Worm (Caenorhabditis elegans) whole organism, late embryonic: ENCODE measurements around the gene smf-2.

ENCODE experiments used
- T23F11.4 ChIP-seq: fragments of 200-800 bp; sonication (Bioruptor generic); optimal IDR thresholded peaks from 2 replicates; lab custom pipeline; 2018; ENCODE audit warnings: mild to moderate bottlenecking, missing genetic modification characterization, missing compliant biosample characterization
- ahr-1 ChIP-seq: sonication (generic microtip); optimal IDR thresholded peaks from 2 replicates; lab custom pipeline; 2016; ENCODE audit warnings: missing genetic modification characterization, missing compliant biosample characterization
- ama-1 ChIP-seq: fragments of 150-350 bp; optimal IDR thresholded peaks from 2 replicates; lab custom pipeline; 2014
- ceh-14 ChIP-seq: sonication (generic microtip); optimal IDR thresholded peaks from 2 replicates; lab custom pipeline; 2016; ENCODE audit warnings: missing genotype, missing genetic modification characterization, missing compliant biosample characterization
- ceh-18 ChIP-seq: sonication (generic microtip); optimal IDR thresholded peaks from 2 replicates; lab custom pipeline; 2016; ENCODE audit warnings: missing genetic modification characterization, missing compliant biosample characterization
- ceh-19 ChIP-seq: fragments of 200-800 bp; sonication (Bioruptor generic); optimal IDR thresholded peaks from 2 replicates; lab custom pipeline; 2018; ENCODE audit warnings: mild to moderate bottlenecking, missing genetic modification characterization, missing compliant biosample characterization
- ceh-2 ChIP-seq: sonication (generic microtip); optimal IDR thresholded peaks from 2 replicates; lab custom pipeline; 2016; ENCODE audit warnings: missing genotype, missing genetic modification characterization, missing compliant biosample characterization
- ceh-22 ChIP-seq: sonication (generic microtip); optimal IDR thresholded peaks from 2 replicates; lab custom pipeline; 2017; ENCODE audit warnings: missing biosample characterization, missing genetic modification characterization
- ceh-24 ChIP-seq: sonication (generic microtip); optimal IDR thresholded peaks from 2 replicates; lab custom pipeline; 2016; ENCODE audit warnings: mild to moderate bottlenecking, missing genetic modification characterization, missing compliant biosample characterization
- ceh-30 ChIP-seq: fragments of 150-350 bp; optimal IDR thresholded peaks from 2 replicates; lab custom pipeline; 2014; ENCODE audit warnings: missing biosample characterization, missing genetic modification characterization
- ceh-31 ChIP-seq: sonication (generic microtip); optimal IDR thresholded peaks from 2 replicates; lab custom pipeline; 2016; ENCODE audit warnings: missing genetic modification characterization, missing compliant biosample characterization
- ceh-45 ChIP-seq: fragments of 200-800 bp; sonication (Bioruptor generic); IDR thresholded peaks from 2 replicates; pipeline ENCODE4 v1.3.6; 2022; ENCODE audit warnings: missing genetic modification reagents, missing genetic modification characterization, missing compliant biosample characterization
- ceh-48 ChIP-seq: sonication (generic microtip); optimal IDR thresholded peaks from 2 replicates; lab custom pipeline; 2016; ENCODE audit warnings: missing genetic modification characterization, inconsistent platforms, missing compliant biosample characterization
- ceh-6 ChIP-seq: fragments of 200-800 bp; sonication (Bioruptor generic); optimal IDR thresholded peaks from 2 replicates; lab custom pipeline; 2018; ENCODE audit warnings: mild to moderate bottlenecking, missing genetic modification characterization, missing compliant biosample characterization
- che-1 ChIP-seq: sonication (generic microtip); optimal IDR thresholded peaks from 2 replicates; lab custom pipeline; 2016; ENCODE audit warnings: mild to moderate bottlenecking, missing genetic modification characterization, missing compliant biosample characterization
- dve-1 ChIP-seq: sonication (generic microtip); optimal IDR thresholded peaks from 2 replicates; lab custom pipeline; 2017; ENCODE audit warnings: antibody characterized with exemption, mild to moderate bottlenecking, missing genetic modification characterization, missing compliant biosample characterization
- eyg-1 ChIP-seq: sonication (generic microtip); optimal IDR thresholded peaks from 2 replicates; lab custom pipeline; 2016; ENCODE audit warnings: missing genotype, missing genetic modification characterization, missing compliant biosample characterization
- fax-1 ChIP-seq: sonication (generic microtip); optimal IDR thresholded peaks from 2 replicates; lab custom pipeline; 2016; ENCODE audit warnings: missing genotype, missing genetic modification characterization, missing compliant biosample characterization
- fkh-10 ChIP-seq: fragments of 150-350 bp; optimal IDR thresholded peaks from 2 replicates; lab custom pipeline; 2014; ENCODE audit warnings: missing biosample characterization, missing genetic modification reagents, missing genetic modification characterization
- fkh-6 ChIP-seq: sonication (generic microtip); optimal IDR thresholded peaks from 2 replicates; lab custom pipeline; 2016; ENCODE audit warnings: missing genetic modification characterization, missing compliant biosample characterization
- gmeb-2 ChIP-seq: sonication (generic microtip); optimal IDR thresholded peaks from 2 replicates; lab custom pipeline; 2016; ENCODE audit warnings: missing genetic modification characterization, inconsistent platforms, missing compliant biosample characterization
- hlh-13 ChIP-seq: fragments of 200-800 bp; sonication (Bioruptor generic); optimal IDR thresholded peaks from 2 replicates; lab custom pipeline; 2018; ENCODE audit warnings: mild to moderate bottlenecking, missing genetic modification characterization, missing compliant biosample characterization
- hlh-15 ChIP-seq: sonication (generic microtip); optimal IDR thresholded peaks from 2 replicates; lab custom pipeline; 2016; ENCODE audit warnings: missing genetic modification characterization, missing compliant biosample characterization
- hlh-30 ChIP-seq: sonication (generic microtip); optimal IDR thresholded peaks from 2 replicates; lab custom pipeline; 2017; ENCODE audit warnings: antibody characterized with exemption, missing genetic modification characterization, missing compliant biosample characterization; ENCODE audit not compliant: insufficient read depth
- hlh-6 ChIP-seq: sonication (generic microtip); optimal IDR thresholded peaks from 2 replicates; lab custom pipeline; 2016; ENCODE audit warnings: missing genotype, missing genetic modification characterization, missing compliant biosample characterization
- hlh-8 ChIP-seq: sonication (generic microtip); optimal IDR thresholded peaks from 2 replicates; lab custom pipeline; 2016; ENCODE audit warnings: missing genotype, missing genetic modification characterization, missing compliant biosample characterization
- lin-11 ChIP-seq: fragments of 200-800 bp; sonication (Bioruptor generic); optimal IDR thresholded peaks from 2 replicates; lab custom pipeline; 2018; ENCODE audit warnings: mild to moderate bottlenecking, missing genetic modification characterization, missing compliant biosample characterization
- madf-2 ChIP-seq: sonication (generic microtip); optimal IDR thresholded peaks from 2 replicates; lab custom pipeline; 2017; ENCODE audit warnings: missing genetic modification characterization, missing compliant biosample characterization
- mec-3 ChIP-seq: sonication (generic microtip); optimal IDR thresholded peaks from 2 replicates; lab custom pipeline; 2016; ENCODE audit warnings: borderline replicate concordance, missing genetic modification characterization, missing compliant biosample characterization
- nfya-1 ChIP-seq: sonication (generic microtip); optimal IDR thresholded peaks from 2 replicates; lab custom pipeline; 2017; ENCODE audit warnings: missing genetic modification characterization, mild to moderate bottlenecking, missing compliant biosample characterization, antibody characterized with exemption, moderate library complexity
- nhr-11 ChIP-seq: fragments of 150-350 bp; optimal IDR thresholded peaks from 2 replicates; lab custom pipeline; 2014; ENCODE audit warnings: missing biosample characterization, missing genetic modification characterization
- nhr-232 ChIP-seq: sonication (generic microtip); optimal IDR thresholded peaks from 2 replicates; lab custom pipeline; 2016; ENCODE audit warnings: missing genetic modification characterization, missing compliant biosample characterization
- npax-4 ChIP-seq: sonication (generic microtip); optimal IDR thresholded peaks from 2 replicates; lab custom pipeline; 2016; ENCODE audit warnings: missing genetic modification characterization, missing compliant biosample characterization
- pag-3 ChIP-seq: sonication (generic microtip); optimal IDR thresholded peaks from 2 replicates; lab custom pipeline; 2016; ENCODE audit warnings: missing compliant biosample characterization, missing genetic modification characterization, borderline replicate concordance
- pat-9 ChIP-seq: fragments of 200-800 bp; sonication (Bioruptor generic); optimal IDR thresholded peaks from 2 replicates; lab custom pipeline; 2018; ENCODE audit warnings: mild to moderate bottlenecking, missing genetic modification characterization, moderate library complexity, missing compliant biosample characterization
- pha-2 ChIP-seq: sonication (generic microtip); optimal IDR thresholded peaks from 2 replicates; lab custom pipeline; 2017; ENCODE audit warnings: mild to moderate bottlenecking, missing genetic modification characterization, missing compliant biosample characterization
- pha-4 ChIP-seq: fragments of 150-350 bp; optimal IDR thresholded peaks from 2 replicates; lab custom pipeline; 2018; ENCODE audit warnings: missing biosample characterization, missing genetic modification reagents, missing genetic modification characterization
- rnt-1 ChIP-seq: sonication (generic microtip); optimal IDR thresholded peaks from 2 replicates; lab custom pipeline; 2016; ENCODE audit warnings: missing genetic modification characterization, missing compliant biosample characterization
- sox-2 ChIP-seq: fragments of 200-800 bp; sonication (Bioruptor generic); IDR thresholded peaks from 2 replicates; pipeline ENCODE4 v1.3.6; 2022; ENCODE audit warnings: missing genetic modification reagents, missing genetic modification characterization, missing compliant biosample characterization
- syd-9 ChIP-seq: sonication (generic microtip); optimal IDR thresholded peaks from 2 replicates; lab custom pipeline; 2016; ENCODE audit warnings: mild to moderate bottlenecking, missing genetic modification characterization, moderate library complexity, missing compliant biosample characterization
- tbx-2 ChIP-seq: sonication (generic microtip); optimal IDR thresholded peaks from 2 replicates; lab custom pipeline; 2016; ENCODE audit warnings: missing genetic modification characterization, missing compliant biosample characterization
- tbx-7 ChIP-seq: sonication (generic microtip); optimal IDR thresholded peaks from 2 replicates; lab custom pipeline; 2016; ENCODE audit warnings: missing genotype, missing genetic modification characterization, missing compliant biosample characterization
- ttx-3 ChIP-seq: sonication (generic microtip); optimal IDR thresholded peaks from 2 replicates; lab custom pipeline; 2016; ENCODE audit warnings: missing genetic modification reagents, missing genetic modification characterization, missing compliant biosample characterization
- unc-3 ChIP-seq, 2 experiments: fragments of 200-800 bp in 1 of 2; sonication (Bioruptor generic) in 1 of 2; sonication (generic microtip) in 1 of 2; conservative IDR thresholded peaks in 1 of 2; optimal IDR thresholded peaks in 1 of 2; 2 replicates each; pipeline versions ENCODE4 v1.3.6 to Lab custom; 2016 to 2022; ENCODE audit warnings: missing compliant biosample characterization in 2 of 2, missing genetic modification characterization in 2 of 2, missing genetic modification reagents in 1 of 2
- unc-42 ChIP-seq: sonication (generic microtip); optimal IDR thresholded peaks from 2 replicates; lab custom pipeline; 2016; ENCODE audit warnings: missing genotype, missing genetic modification characterization, missing compliant biosample characterization
- unc-55 ChIP-seq: sonication (generic microtip); optimal IDR thresholded peaks from 2 replicates; lab custom pipeline; 2017; ENCODE audit warnings: missing biosample characterization, missing genetic modification reagents, missing genetic modification characterization
- zip-5 ChIP-seq: sonication (generic microtip); optimal IDR thresholded peaks from 2 replicates; lab custom pipeline; 2016; ENCODE audit warnings: missing genetic modification characterization, missing compliant biosample characterization
- ztf-16 ChIP-seq: sonication (generic microtip); optimal IDR thresholded peaks from 2 replicates; lab custom pipeline; 2017; ENCODE audit warnings: missing genetic modification characterization, missing compliant biosample characterization

smf-2 gene

DNA sequence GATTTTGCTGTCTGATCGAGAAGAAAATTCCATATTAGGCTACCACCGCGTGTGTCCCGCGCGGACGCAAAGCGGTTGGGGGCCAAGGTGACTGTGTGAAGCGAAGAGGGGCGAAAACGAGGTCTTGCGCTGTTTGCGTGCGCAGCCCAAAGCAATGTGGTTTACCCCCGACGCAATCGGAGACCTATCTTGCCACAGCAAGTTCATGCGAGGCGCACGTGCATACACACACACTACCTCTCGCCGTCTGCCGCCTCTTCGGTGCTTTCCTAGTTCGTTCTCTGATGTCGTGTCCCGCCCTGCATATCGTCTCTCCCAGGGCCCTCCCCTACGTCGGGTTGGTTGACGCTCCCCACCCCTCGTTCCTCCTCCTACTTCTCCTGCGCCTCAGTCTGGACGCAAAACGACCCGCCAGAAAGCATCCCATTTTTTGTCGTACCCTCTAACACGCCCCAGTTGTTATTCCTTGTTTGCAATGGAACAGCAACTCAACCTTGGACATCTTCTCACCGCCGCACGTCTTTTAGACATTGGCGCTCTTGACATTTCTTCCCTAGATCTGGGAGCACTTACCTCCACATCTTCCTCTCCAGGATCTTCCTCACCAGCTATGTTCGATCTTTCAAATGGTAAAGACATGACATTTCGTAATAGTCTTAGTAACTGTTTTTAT, 23.7 kb upstream of the smf-2 start, which contains the start of gene mdl-1 (continued):
- TF ChIP-seq ceh-2 (tag; lab: Kevin White, UChicago) (peak; percentile 32), rnt-1 (tag; lab: Kevin White, UChicago) (peak; percentile 97), fax-1 (tag; lab: Kevin White, UChicago) (no peak), ceh-31 (tag; lab: Kevin White, UChicago) (peak; percentile 79), pag-3 (tag; lab: Kevin White, UChicago) (no peak), mec-3 (tag; lab: Kevin White, UChicago) (no peak), hlh-30 (tag; lab: Kevin White, UChicago) (peak; percentile 89), unc-3 (GFP tag; conservative IDR thresholded peaks at IDR 0.05; lab: Robert Waterston, UW) (no peak), unc-3 (tag; optimal IDR thresholded peaks at IDR 0.05; lab: Kevin White, UChicago) (peak; percentile 39), hlh-15 (tag; lab: Kevin White, UChicago) (no peak), ceh-14 (tag; lab: Kevin White, UChicago) (peak; percentile 63), tbx-2 (tag; lab: Kevin White, UChicago) (peak; percentile 88), nhr-11 (tag; lab: Kevin White, UChicago) (no peak), fkh-10 (GFP tag; lab: Kevin White, UChicago) (no peak), syd-9 (tag; lab: Kevin White, UChicago) (peak; percentile 58), ceh-30 (tag; lab: Kevin White, UChicago) (no peak), dve-1 (tag; lab: Kevin White, UChicago) (peak; percentile 86), ceh-18 (tag; lab: Kevin White, UChicago) (peak; percentile 88), tbx-7 (tag; lab: Kevin White, UChicago) (no peak), pat-9 (tag; lab: Kevin White, UChicago) (peak; percentile 56), ceh-6 (GFP tag; lab: Kevin White, UChicago) (peak; percentile 8), nfya-1 (tag; lab: Kevin White, UChicago) (peak; percentile 78), ceh-45 (no peak; the same call in 1 of the 2 replicates), che-1 (tag; lab: Kevin White, UChicago) (no peak), ztf-16 (tag; lab: Kevin White, UChicago) (peak; percentile 2), gmeb-2 (tag; lab: Kevin White, UChicago) (no peak), ama-1 (lab: Kevin White, UChicago) (no peak), unc-55 (GFP tag; lab: Kevin White, UChicago) (peak; percentile 81), T23F11.4 (GFP tag; lab: Kevin White, UChicago) (peak; percentile 85), eyg-1 (tag; lab: Kevin White, UChicago) (peak; percentile 69), ceh-22 (no peak), ceh-24 (no peak), nhr-232 (tag; lab: Kevin White, UChicago) (no peak), ahr-1 (tag; lab: Kevin White, UChicago) (peak; percentile 6), npax-4 (no peak), fkh-6 (tag; lab: Kevin White, UChicago) (no peak), hlh-13 (GFP tag; lab: Kevin White, UChicago) (no peak), ttx-3 (tag; lab: Kevin White, UChicago) (no peak), unc-42 (tag; lab: Kevin White, UChicago) (peak; percentile 48), ceh-19 (peak; percentile 87), zip-5 (tag; lab: Kevin White, UChicago) (no peak), madf-2 (tag; lab: Kevin White, UChicago) (no peak), hlh-6 (tag; lab: Kevin White, UChicago) (no peak), hlh-8 (tag; lab: Kevin White, UChicago) (no peak), pha-4 (no peak), lin-11 (tag; lab: Kevin White, UChicago) (peak; percentile 21), sox-2 (GFP tag; lab: Robert Waterston, UW) (no peak), ceh-48 (tag; lab: Kevin White, UChicago) (no peak), pha-2 (tag; lab: Kevin White, UChicago) (peak; percentile 76)
